Worm (Caenorhabditis elegans) whole organism, midembryonic: ENCODE results near the gene Y66D12A.19.
A peak's percentile ranks its signal among the peaks of the same experiment; 100 is the strongest.

ENCODE experiments used
- T22C8.4 ChIP-seq: fragments of 200-800 bp; sonication (Bioruptor generic); IDR thresholded peaks from 2 replicates; pipeline ENCODE4 v1.3.6; 2022; ENCODE audit warnings: missing genetic modification characterization, missing compliant biosample characterization
- cog-1 ChIP-seq: sonication (generic microtip); optimal IDR thresholded peaks from 2 replicates; lab custom pipeline; 2016; ENCODE audit warnings: missing genetic modification characterization, missing compliant biosample characterization
- flt-1 ChIP-seq: fragments of 200-800 bp; sonication (Bioruptor generic); IDR thresholded peaks from 2 replicates; pipeline ENCODE4 v1.3.6; 2022; ENCODE audit warnings: missing genetic modification characterization, missing compliant biosample characterization
- klf-2 ChIP-seq: fragments of 200-800 bp; sonication (Bioruptor generic); conservative IDR thresholded peaks from 2 replicates; pipeline ENCODE4 v1.3.6; 2022; ENCODE audit warnings: missing genetic modification reagents, missing genetic modification characterization, missing compliant biosample characterization
- med-1 ChIP-seq: sonication (generic microtip); optimal IDR thresholded peaks from 2 replicates; lab custom pipeline; 2017; ENCODE audit warnings: missing genetic modification characterization, mild to moderate bottlenecking, missing compliant biosample characterization, antibody characterized with exemption, missing genetic modification reagents; ENCODE audit not compliant: insufficient read depth
- ref-1 ChIP-seq: fragments of 200-800 bp; sonication (Bioruptor generic); conservative IDR thresholded peaks from 2 replicates; pipeline ENCODE4 v1.3.6; 2022; ENCODE audit warnings: missing genetic modification reagents, missing genetic modification characterization, missing compliant biosample characterization
- tab-1 ChIP-seq: fragments of 200-800 bp; sonication (Bioruptor generic); IDR thresholded peaks from 2 replicates; pipeline ENCODE4 v1.3.6; 2022; ENCODE audit warnings: missing genetic modification characterization, missing compliant biosample characterization
- ztf-23 ChIP-seq: fragments of 200-800 bp; sonication (Bioruptor generic); IDR thresholded peaks from 2 replicates; pipeline ENCODE4 v1.3.6; 2022; ENCODE audit warnings: missing genetic modification reagents, missing genetic modification characterization, missing compliant biosample characterization
- ztf-29 ChIP-seq: fragments of 200-800 bp; sonication (Bioruptor generic); IDR thresholded peaks from 2 replicates; pipeline ENCODE4 v1.3.6; 2022; ENCODE audit warnings: missing genetic modification reagents, missing genetic modification characterization, missing compliant biosample characterization

Gene Y66D12A.19

DNA sequence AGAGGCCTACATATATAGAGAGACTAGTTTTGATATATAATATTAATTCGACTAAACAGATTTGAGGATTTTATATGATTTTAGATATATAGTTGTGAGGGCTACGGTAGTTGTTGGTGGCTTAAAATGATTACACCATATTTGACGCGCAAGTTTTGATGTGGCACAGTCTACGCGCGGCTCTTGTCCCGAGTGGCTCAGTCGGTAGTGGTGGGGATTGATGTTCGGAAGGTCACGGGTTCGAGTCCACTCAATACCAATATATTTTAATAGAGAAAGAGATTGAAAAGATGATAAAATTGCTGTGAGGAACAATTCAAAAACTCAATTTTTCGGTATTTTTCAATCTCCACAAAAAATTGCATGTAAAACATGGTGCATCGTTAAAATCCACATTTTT, 36.0 kb upstream of the Y66D12A.19 start:
- TF ChIP-seq flt-1 (0 out of 2 replicates have a peak, but pooled peaks have one; percentile 8), T22C8.4 (GFP tag; lab: Robert Waterston, UW) (no peak)

DNA sequence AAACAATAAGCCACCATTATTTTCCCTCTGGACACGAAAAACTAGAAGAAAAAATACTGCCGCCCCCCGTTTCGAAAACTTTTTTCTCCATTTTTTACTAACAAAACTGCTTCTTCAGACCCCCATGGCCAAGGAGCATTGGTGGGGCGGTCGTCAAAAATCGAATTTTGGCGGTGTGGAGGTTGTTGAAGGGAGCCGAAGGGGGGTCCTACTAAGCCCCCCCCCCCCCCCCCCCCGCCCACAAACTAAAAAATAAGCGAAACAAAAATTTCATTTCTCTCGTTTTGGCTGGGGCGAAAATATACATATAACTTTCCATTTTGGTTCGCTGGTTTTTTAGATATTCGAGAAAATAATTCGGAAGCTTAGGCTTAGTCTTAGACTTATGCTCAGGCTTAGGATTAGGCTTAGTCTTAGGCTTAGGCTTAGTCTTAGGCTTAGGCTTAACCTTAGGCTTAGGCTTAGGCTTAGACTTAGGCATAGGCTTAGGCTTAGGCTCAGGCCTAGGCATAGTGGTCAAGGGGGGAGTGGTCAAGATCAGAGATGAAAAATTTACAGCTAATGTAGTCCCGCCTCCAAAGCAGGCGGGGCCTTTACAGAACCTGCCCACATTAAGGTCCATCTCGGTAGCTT, 34.1 kb upstream of the Y66D12A.19 start:
- no peak for TF ChIP-seq T22C8.4 (GFP tag; lab: Robert Waterston, UW)
- TF ChIP-seq cog-1 (tag; lab: Kevin White, UChicago), result no peak
- no peak for TF ChIP-seq tab-1 (GFP tag; lab: Robert Waterston, UW)
- TF ChIP-seq med-1 (GFP tag; lab: Kevin White, UChicago), result no peak

DNA sequence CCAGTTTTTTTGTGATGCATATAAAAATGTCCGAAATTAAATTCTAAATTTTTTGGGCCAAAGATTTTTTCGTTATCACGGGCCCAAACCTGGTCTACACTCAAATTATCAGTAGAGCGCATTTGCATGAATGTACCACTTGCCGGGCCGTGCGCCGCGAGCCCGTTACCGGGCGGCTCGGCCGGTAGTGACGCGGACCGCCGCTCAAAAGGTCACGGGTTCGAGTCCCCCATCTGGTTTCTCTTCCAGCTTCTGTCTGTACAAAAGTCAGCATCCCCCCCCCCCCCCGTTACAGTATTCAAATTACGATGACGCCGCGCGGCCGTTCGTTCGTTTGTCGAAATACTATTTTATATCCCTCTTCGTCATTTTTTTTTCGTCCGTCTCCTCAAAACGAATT, 31.6 kb upstream of the Y66D12A.19 start:
- TF ChIP-seq klf-2 (GFP tag; lab: Robert Waterston, UW) (0 out of 2 replicates have a peak, but pooled peaks have one; percentile 35), tab-1 (GFP tag; lab: Robert Waterston, UW) (no peak)

DNA sequence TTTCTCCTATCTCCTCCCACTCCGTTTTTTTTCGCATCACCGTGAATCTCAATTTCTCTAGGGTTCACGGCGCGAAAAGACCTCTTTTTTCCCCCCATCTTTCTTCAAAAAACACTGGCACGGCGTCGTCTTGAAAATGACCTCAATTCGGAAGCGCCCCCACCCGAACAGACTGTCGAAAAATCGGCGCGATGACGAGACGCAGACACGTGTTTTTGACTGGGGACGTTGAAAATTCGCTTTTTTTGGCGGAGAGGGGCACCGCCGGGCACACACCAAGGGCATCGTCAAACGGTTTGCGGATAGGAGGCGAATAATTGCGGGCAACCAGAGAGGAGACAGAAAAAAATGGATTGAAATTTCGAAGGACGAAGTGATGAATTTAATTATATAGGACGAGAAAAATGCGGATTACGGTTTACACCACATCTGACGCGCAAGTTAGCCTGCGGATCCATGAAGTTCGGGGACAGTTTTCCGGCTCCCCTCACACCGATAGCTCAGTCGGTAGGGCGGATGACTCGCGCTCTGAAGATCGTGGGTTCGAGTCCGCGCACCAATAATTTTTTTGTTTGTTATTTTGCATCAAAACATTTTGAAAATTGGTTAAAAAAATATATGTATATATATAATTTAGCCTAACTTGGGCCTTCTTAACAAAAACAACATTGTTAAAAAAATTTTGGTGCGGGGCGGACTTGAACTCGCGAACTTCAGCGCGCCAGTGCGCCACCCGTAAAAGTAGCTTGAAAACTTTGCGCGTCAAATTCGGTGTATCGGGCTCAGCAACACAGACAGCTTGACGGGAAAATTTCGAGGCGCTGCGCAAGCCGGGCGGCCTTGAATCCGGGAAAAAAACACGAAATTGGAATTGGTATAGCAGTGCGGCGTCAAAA, 30.2 kb upstream of the Y66D12A.19 start:
- TF ChIP-seq cog-1 (tag; lab: Kevin White, UChicago) (no peak), klf-2 (GFP tag; lab: Robert Waterston, UW) (no peak), tab-1 (GFP tag; lab: Robert Waterston, UW) (no peak), T22C8.4 (GFP tag; lab: Robert Waterston, UW) (no peak), med-1 (GFP tag; lab: Kevin White, UChicago) (no peak), ztf-29 (GFP tag; lab: Robert Waterston, UW) (no peak), flt-1 (no peak), ref-1 (no peak), ztf-23 (GFP tag; lab: Robert Waterston, UW) (no peak)

DNA sequence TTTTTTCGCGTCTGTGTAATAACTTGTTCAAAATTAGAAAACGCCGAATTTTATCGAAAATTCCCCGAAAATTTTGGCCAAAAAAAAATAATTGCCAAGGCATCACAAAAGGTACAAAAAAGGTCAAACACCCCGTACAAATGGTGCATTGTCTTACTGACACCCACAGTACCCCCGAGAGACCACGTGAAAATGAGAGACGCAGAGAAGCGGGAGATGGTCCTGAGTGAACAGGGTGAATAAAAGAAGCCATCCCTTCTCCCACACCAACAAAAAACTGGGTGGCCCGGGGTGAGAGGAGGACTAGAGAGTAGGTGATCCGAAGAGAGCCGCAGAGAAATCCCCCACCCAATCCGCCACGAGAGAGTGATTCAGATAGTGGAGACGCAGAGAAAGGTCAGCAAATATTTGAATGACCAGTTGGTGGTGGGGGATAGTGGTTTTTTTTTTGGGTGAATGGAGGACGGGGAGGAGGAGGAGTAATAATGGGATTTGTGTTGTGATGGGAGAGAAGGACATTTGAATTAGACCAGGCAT, 27.5 kb upstream of the Y66D12A.19 start:
- TF ChIP-seq klf-2 (GFP tag; lab: Robert Waterston, UW) (no peak), cog-1 (tag; lab: Kevin White, UChicago) (no peak), tab-1 (GFP tag; lab: Robert Waterston, UW) (no peak), ztf-29 (GFP tag; lab: Robert Waterston, UW) (no peak), flt-1 (no peak), ztf-23 (GFP tag; lab: Robert Waterston, UW) (no peak), T22C8.4 (GFP tag; lab: Robert Waterston, UW) (no peak)

DNA sequence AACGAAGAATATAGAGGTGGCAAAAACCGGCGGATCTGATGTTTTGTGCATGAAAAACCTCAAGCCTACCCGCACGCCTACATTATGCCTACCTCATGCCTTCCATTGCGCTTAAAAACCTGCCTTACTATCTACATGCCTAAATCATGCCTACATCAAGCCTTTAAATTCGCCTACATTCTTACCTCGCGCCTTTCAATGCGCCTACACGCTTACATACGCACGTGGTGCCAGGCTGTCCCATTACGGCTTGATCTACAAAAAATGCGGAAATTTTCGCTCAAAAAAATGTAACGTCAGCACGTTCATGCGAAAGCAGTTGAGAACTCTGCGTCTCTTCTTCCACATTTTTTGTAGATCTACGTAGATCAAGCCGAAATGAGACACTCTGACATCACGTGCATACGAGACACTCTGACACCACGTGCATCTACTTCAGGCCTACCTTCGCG, 24.7 kb upstream of the Y66D12A.19 start, which contains the start of gene fbxa-220:
Gene fbxa-220, minus strand, starts transcription at position 51 of the 452 bp plus-strand sequence.
- TF ChIP-seq klf-2 (GFP tag; lab: Robert Waterston, UW) (no peak), ztf-23 (GFP tag; lab: Robert Waterston, UW) (no peak), flt-1 (no peak), tab-1 (GFP tag; lab: Robert Waterston, UW) (no peak), cog-1 (tag; lab: Kevin White, UChicago) (no peak), med-1 (GFP tag; lab: Kevin White, UChicago) (no peak), ztf-29 (GFP tag; lab: Robert Waterston, UW) (no peak), ref-1 (no peak), T22C8.4 (GFP tag; lab: Robert Waterston, UW) (no peak)

DNA sequence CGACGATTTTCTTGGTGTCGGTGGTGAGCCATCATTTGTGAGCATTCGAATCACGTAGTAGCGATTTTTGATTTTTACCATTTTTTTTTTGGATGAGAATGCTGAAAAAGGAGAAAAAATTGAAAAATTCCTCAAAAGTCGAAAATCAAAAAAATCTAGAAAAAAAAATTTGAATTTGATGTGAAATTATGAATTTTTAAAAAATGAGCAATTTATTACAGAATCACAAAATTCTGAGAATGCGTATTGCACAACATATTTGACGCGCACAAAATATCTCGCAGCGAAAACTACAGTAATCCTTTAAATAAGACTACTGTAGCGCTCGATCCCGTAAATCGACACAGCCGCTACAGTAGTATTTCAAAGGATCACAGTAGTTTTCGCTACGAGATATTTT, 21.6 kb upstream of the Y66D12A.19 start, which contains the start of gene popl-5:
Gene popl-5, minus strand, starts transcription at position 101 of the 400 bp plus-strand sequence.
- TF ChIP-seq cog-1 (tag; lab: Kevin White, UChicago) (no peak), ztf-23 (GFP tag; lab: Robert Waterston, UW) (no peak), flt-1 (no peak), ztf-29 (GFP tag; lab: Robert Waterston, UW) (no peak), med-1 (GFP tag; lab: Kevin White, UChicago) (no peak), klf-2 (GFP tag; lab: Robert Waterston, UW) (no peak), tab-1 (GFP tag; lab: Robert Waterston, UW) (no peak), T22C8.4 (GFP tag; lab: Robert Waterston, UW) (no peak)

DNA sequence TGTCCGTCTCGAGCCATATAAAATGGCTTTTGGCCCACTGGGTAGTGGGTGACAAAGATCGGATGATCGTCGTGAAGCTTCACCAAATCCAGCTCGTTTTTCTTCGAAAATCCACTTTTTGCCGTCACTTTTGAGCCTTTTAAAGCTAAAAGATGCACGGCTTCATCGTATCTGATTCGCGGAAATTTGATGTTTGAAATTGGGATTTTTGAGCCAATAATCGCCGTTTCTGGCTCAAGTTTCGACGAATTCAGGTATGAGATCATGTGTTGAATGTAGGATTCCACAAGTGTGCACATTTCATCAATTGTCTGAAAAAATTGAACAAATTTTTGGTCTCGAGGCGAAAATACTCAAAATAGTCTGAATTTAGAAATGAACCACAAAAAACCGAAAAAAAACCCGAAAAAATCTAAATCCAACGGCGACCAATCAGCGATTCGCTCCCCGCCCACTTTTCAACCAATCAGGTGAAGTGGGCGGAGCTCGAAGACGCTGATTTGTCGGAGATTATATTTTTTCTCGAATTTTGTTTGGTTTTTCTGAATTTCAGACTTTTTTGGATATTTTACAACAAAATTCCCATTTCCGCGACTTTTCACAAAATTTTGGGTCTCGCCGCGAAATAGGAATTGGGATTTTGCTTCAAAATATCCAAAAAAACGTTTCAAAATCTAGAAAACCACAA, 20.1 kb upstream of the Y66D12A.19 start:
- no peak for TF ChIP-seq ref-1
- TF ChIP-seq ztf-23 (GFP tag; lab: Robert Waterston, UW), result no peak
- TF ChIP-seq med-1 (GFP tag; lab: Kevin White, UChicago), result no peak
- TF ChIP-seq cog-1 (tag; lab: Kevin White, UChicago), result no peak
- TF ChIP-seq ztf-29 (GFP tag; lab: Robert Waterston, UW), result no peak
- TF ChIP-seq T22C8.4 (GFP tag; lab: Robert Waterston, UW), result no peak

DNA sequence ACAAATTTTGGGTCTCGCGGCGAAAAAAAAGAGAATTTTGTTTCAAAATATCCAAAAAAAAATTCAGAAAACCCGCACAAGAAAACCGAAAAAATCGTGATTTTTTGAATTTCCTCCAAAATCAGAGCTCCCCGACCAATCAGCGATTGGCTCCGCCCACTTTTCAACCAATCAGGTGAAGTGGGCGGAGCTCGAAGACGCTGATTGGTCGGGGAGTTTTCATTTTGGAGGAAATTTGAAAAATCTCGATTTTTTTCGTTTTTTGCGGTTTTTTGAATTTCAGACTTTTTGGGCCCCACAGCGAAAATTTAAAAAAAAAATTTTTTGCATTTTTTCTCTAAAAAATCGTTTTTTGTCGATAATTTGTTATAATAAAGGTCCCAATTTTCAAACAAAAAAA, 19.3 kb upstream of the Y66D12A.19 start:
- TF ChIP-seq ztf-29 (GFP tag; lab: Robert Waterston, UW) (no peak), tab-1 (GFP tag; lab: Robert Waterston, UW) (no peak), cog-1 (tag; lab: Kevin White, UChicago) (no peak), klf-2 (GFP tag; lab: Robert Waterston, UW) (no peak), ztf-23 (GFP tag; lab: Robert Waterston, UW) (no peak)
